Worm (Caenorhabditis elegans): Measurements from ENCODE around the gene mbr-1.

The mbr-1 gene

ce11 chrX:10768289-10769153, 46.7 kb upstream of the mbr-1 start:
- no peak for TF ChIP-seq lin-15B (tag; optimal IDR thresholded peaks at IDR 0.05)
- TF ChIP-seq lsy-2 (tag; optimal IDR thresholded peaks at IDR 0.05): peak in 1 of 2 experiments; percentile 22
- no peak for TF ChIP-seq ceh-32 (tag; optimal IDR thresholded peaks at IDR 0.05; ENCODE audit: poor library complexity)
- no peak for TF ChIP-seq T26A8.4 (GFP tag; IDR thresholded peaks at IDR 0.05)
- peak; percentile 64; the same call in 1 of the 2 replicates for TF ChIP-seq ZK337.2 (GFP tag; IDR thresholded peaks at IDR 0.05)
- peak; percentile 62 for TF ChIP-seq hlh-30 (tag; optimal IDR thresholded peaks at IDR 0.05; ENCODE audit: insufficient read depth)
- TF ChIP-seq R02D3.7 (tag; optimal IDR thresholded peaks at IDR 0.05): no peak
- no peak for TF ChIP-seq Y5F2A.4 (GFP tag; optimal IDR thresholded peaks at IDR 0.05)
- TF ChIP-seq nhr-42 (GFP tag; IDR thresholded peaks at IDR 0.05): no peak
- TF ChIP-seq mdl-1 (tag; optimal IDR thresholded peaks at IDR 0.05): peak in 1 of 2 experiments; percentile 30
- no peak for TF ChIP-seq snpc-4 (tag; optimal IDR thresholded peaks at IDR 0.05)
- peak in 1 of 2 experiments; percentile 13 for TF ChIP-seq unc-62 (GFP tag; optimal IDR thresholded peaks at IDR 0.05 in 1 of 2)
- TF ChIP-seq unc-62 (tag; optimal IDR thresholded peaks at IDR 0.05): no peak
- TF ChIP-seq dmd-6 (GFP tag; IDR thresholded peaks at IDR 0.05): 0 out of 2 replicates have a peak, but pooled peaks have one; percentile 16
- 0 out of 2 replicates have a peak, but pooled peaks have one; percentile 12 for TF ChIP-seq arid-1 (GFP tag; conservative IDR thresholded peaks at IDR 0.05)
- peak; percentile 13 for TF ChIP-seq hlh-11 (tag; optimal IDR thresholded peaks at IDR 0.05)
- peak; percentile 33 for TF ChIP-seq mes-2 (tag; optimal IDR thresholded peaks at IDR 0.05; ENCODE audit: poor library complexity, severe bottlenecking)
- TF ChIP-seq F44E2.7 (GFP tag; IDR thresholded peaks at IDR 0.05): no peak
- no peak for TF ChIP-seq D1046.2 (GFP tag; IDR thresholded peaks at IDR 0.05)
- no peak for TF ChIP-seq T20F7.1 (GFP tag; optimal IDR thresholded peaks at IDR 0.05)
- no peak for TF ChIP-seq hif-1 (tag; optimal IDR thresholded peaks at IDR 0.05)
- peak; percentile 66 for TF ChIP-seq set-16 (GFP tag; IDR thresholded peaks at IDR 0.05)
- TF ChIP-seq nhr-48 (tag; optimal IDR thresholded peaks at IDR 0.05): peak; percentile 78
- TF ChIP-seq pha-4 (GFP tag; IDR thresholded peaks at IDR 0.05): peak; percentile 62; the same call in 1 of the 2 replicates
- no peak for TF ChIP-seq pha-4 (tag; optimal IDR thresholded peaks at IDR 0.05)
- no peak for TF ChIP-seq ceh-20 (GFP tag; IDR thresholded peaks at IDR 0.05)
- 0 out of 2 replicates have a peak, but pooled peaks have one; percentile 4 for TF ChIP-seq egl-43 (GFP tag; IDR thresholded peaks at IDR 0.05)
- peak; percentile 95 for TF ChIP-seq aha-1 (tag)
- TF ChIP-seq egl-27 (tag; optimal IDR thresholded peaks at IDR 0.05): no peak
- TF ChIP-seq ceh-82 (tag; optimal IDR thresholded peaks at IDR 0.05): no peak
- 0 out of 2 replicates have a peak, but pooled peaks have one; percentile 11 for TF ChIP-seq hmg-1.1 (GFP tag; IDR thresholded peaks at IDR 0.05)
- TF ChIP-seq dve-1 (tag; optimal IDR thresholded peaks at IDR 0.05; ENCODE audit: insufficient read depth): peak; percentile 7
- peak; percentile 51 for TF ChIP-seq mep-1 (tag; optimal IDR thresholded peaks at IDR 0.05)
- no peak for TF ChIP-seq sdz-12 (GFP tag; optimal IDR thresholded peaks at IDR 0.05)

ce11 chrX:10767669-10768068, 45.8 kb upstream of the mbr-1 start:
- TF ChIP-seq ces-1 (GFP tag; optimal IDR thresholded peaks at IDR 0.05) (peak; percentile 9), unc-39 (tag; optimal IDR thresholded peaks at IDR 0.05) (no peak), lin-38 (GFP tag; IDR thresholded peaks at IDR 0.05) (no peak), mes-2 (tag; optimal IDR thresholded peaks at IDR 0.05; ENCODE audit: poor library complexity, severe bottlenecking) (peak; percentile 56), hlh-30 (tag; optimal IDR thresholded peaks at IDR 0.05; ENCODE audit: insufficient read depth) (no peak), F37D6.2 (tag; optimal IDR thresholded peaks at IDR 0.05) (no peak), madf-9 (GFP tag; conservative IDR thresholded peaks at IDR 0.05) (0 out of 2 replicates have a peak, but pooled peaks have one; percentile 11), R02D3.7 (tag; optimal IDR thresholded peaks at IDR 0.05) (no peak), zip-11 (GFP tag; IDR thresholded peaks at IDR 0.05) (no peak), nhr-48 (tag; optimal IDR thresholded peaks at IDR 0.05) (peak; percentile 52), nhr-6 (tag; optimal IDR thresholded peaks at IDR 0.05) (peak; percentile 3), unc-62 (GFP tag; optimal IDR thresholded peaks at IDR 0.05 in 1 of 2) (peak in 1 of 2 experiments; percentile 88), unc-62 (tag; optimal IDR thresholded peaks at IDR 0.05) (no peak), lin-13 (GFP tag; optimal IDR thresholded peaks at IDR 0.05) (no peak), egl-43 (GFP tag; IDR thresholded peaks at IDR 0.05) (peak; percentile 20; the same call in 1 of the 2 replicates), zag-1 (tag; optimal IDR thresholded peaks at IDR 0.05) (no peak), tag-97 (GFP tag; IDR thresholded peaks at IDR 0.05) (0 out of 2 replicates have a peak, but pooled peaks have one; percentile 76), hmg-1.1 (GFP tag; IDR thresholded peaks at IDR 0.05) (peak; percentile 50), aha-1 (tag) (peak; percentile 97), lsy-2 (tag; optimal IDR thresholded peaks at IDR 0.05) (peak in 1 of 2 experiments; percentile 32), daf-16 (GFP tag; optimal IDR thresholded peaks at IDR 0.05) (no peak), daf-16 (tag; optimal IDR thresholded peaks at IDR 0.05) (peak; percentile 21), hlh-11 (tag; optimal IDR thresholded peaks at IDR 0.05) (peak; percentile 17), rbr-2 (tag; optimal IDR thresholded peaks at IDR 0.05) (peak; percentile 34), dmd-6 (GFP tag; IDR thresholded peaks at IDR 0.05) (peak; percentile 12; the same call in 1 of the 2 replicates)

Data from whole organism, L4 larva.